Fruit fly (Drosophila melanogaster): ENCODE results near the gene pyx.
A peak's percentile ranks its signal among the peaks of the same experiment; 100 is the strongest.

Gene pyx

DNA sequence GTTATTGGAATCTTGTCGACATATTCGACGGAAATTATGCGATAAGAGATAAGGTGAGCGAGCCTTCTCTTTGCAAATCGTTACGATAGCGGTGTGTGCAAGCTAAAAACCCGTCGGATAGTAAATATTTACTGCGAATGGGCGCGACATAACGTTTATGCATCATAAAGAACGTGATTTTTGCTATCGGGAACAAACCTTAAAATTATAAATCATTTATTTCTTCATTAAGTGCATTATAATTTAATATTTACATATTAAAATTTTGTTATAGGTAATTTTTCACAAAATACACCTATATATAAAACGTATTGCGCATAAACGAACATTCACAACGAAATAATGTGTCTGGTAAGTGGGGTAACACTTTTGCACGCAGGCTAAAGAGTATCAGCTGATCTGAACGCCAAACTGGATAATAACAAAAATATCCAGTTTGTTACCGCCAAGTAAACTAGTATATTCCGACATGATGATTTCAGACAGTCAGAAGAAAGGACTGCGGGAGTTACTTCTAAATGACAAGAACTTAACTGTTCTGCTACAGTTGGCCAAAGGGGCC, 17.1 kb downstream of the pyx start, which contains the start of the genes Gk1 and CG13876:
TSS of gene Gk1 (minus strand) at position 122 of the 562 bp plus-strand sequence.
TSS of gene CG13876 (plus strand) at position 412 of the 562 bp plus-strand sequence.
- TF ChIP-seq CG6808 (GFP tag; optimal IDR thresholded peaks at IDR 0.05) (no peak), esn (GFP tag; optimal IDR thresholded peaks at IDR 0.05) (peak; percentile 93), CG32006 (GFP tag; optimal IDR thresholded peaks at IDR 0.05) (peak; percentile 96), acj6 (GFP tag; optimal IDR thresholded peaks at IDR 0.05) (peak; percentile 96), fkh (GFP tag; optimal IDR thresholded peaks at IDR 0.05) (peak; percentile 99), CG34406 (GFP tag; optimal IDR thresholded peaks at IDR 0.05) (peak; percentile 97), lz (GFP tag; optimal IDR thresholded peaks at IDR 0.05) (peak; percentile 84), salr (GFP tag; optimal IDR thresholded peaks at IDR 0.05) (peak in 1 of 2 experiments; percentile 89), CG10669 (GFP tag; optimal IDR thresholded peaks at IDR 0.05) (peak; percentile 94), OdsH (GFP tag; optimal IDR thresholded peaks at IDR 0.05) (no peak), CG8319 (GFP tag; optimal IDR thresholded peaks at IDR 0.05) (no peak), fd85E (GFP tag; optimal IDR thresholded peaks at IDR 0.05) (peak; percentile 42), CG11762 (GFP tag; optimal IDR thresholded peaks at IDR 0.05; ENCODE audit: insufficient read depth) (peak; percentile 91), CG6163 (GFP tag; IDR thresholded peaks at IDR 0.05) (peak; percentile 97), svp (GFP tag) (peak; percentile 96), CG10631 (GFP tag; optimal IDR thresholded peaks at IDR 0.05) (peak; percentile 96), achi (GFP tag; optimal IDR thresholded peaks at IDR 0.05) (peak; percentile 95), Eip93F (GFP tag; optimal IDR thresholded peaks at IDR 0.05) (peak; percentile 91), Blimp-1 (GFP tag; optimal IDR thresholded peaks at IDR 0.05) (peak; percentile 84), ss (GFP tag; optimal IDR thresholded peaks at IDR 0.05) (peak; percentile 95 to 97), CG8119 (GFP tag; IDR thresholded peaks at IDR 0.05) (peak; percentile 97), dac (GFP tag; optimal IDR thresholded peaks at IDR 0.05) (peak; percentile 90), fd59A (GFP tag; optimal IDR thresholded peaks at IDR 0.05) (peak; percentile 85), CG11294 (GFP tag; IDR thresholded peaks at IDR 0.05) (peak; percentile 89), Sox15 (GFP tag; optimal IDR thresholded peaks at IDR 0.05) (peak; percentile 83), CG7368 (GFP tag; optimal IDR thresholded peaks at IDR 0.05) (no peak), Hr39 (GFP tag; optimal IDR thresholded peaks at IDR 0.05) (no peak), Eip78C (GFP tag) (peak; percentile 98), Lpt (GFP tag; optimal IDR thresholded peaks at IDR 0.05) (peak; percentile 94), pdm3 (GFP tag; optimal IDR thresholded peaks at IDR 0.05) (no peak), CG15336 (GFP tag; IDR thresholded peaks at IDR 0.05) (peak; percentile 98), CG16779 (tag; optimal IDR thresholded peaks at IDR 0.05) (peak; percentile 95), CG3032 (tag; optimal IDR thresholded peaks at IDR 0.05) (peak; percentile 98), topi (GFP tag; optimal IDR thresholded peaks at IDR 0.05) (peak; percentile 91), Hr38 (GFP tag; optimal IDR thresholded peaks at IDR 0.05) (no peak), CG6854 (GFP tag; optimal IDR thresholded peaks at IDR 0.05) (peak; percentile 90), Smox (GFP tag; optimal IDR thresholded peaks at IDR 0.05) (no peak), CG6792 (GFP tag; optimal IDR thresholded peaks at IDR 0.05) (peak; percentile 92), CG9139 (GFP tag; optimal IDR thresholded peaks at IDR 0.05) (peak; percentile 96), eg (GFP tag; IDR thresholded peaks at IDR 0.05) (peak; percentile 98), cyc (GFP tag; optimal IDR thresholded peaks at IDR 0.05) (peak; percentile 80), CG11902 (GFP tag; optimal IDR thresholded peaks at IDR 0.05) (peak; percentile 73), vri (GFP tag; optimal IDR thresholded peaks at IDR 0.05) (peak; percentile 92), net (GFP tag; optimal IDR thresholded peaks at IDR 0.05) (peak; percentile 94), CG31627 (GFP tag; optimal IDR thresholded peaks at IDR 0.05) (peak; percentile 75), Ets96B (tag; optimal IDR thresholded peaks at IDR 0.05) (peak; percentile 98), Sox14 (GFP tag; optimal IDR thresholded peaks at IDR 0.05) (peak; percentile 90), CG8632 (GFP tag; optimal IDR thresholded peaks at IDR 0.05) (peak; percentile 96), CG3919 (GFP tag; optimal IDR thresholded peaks at IDR 0.05) (peak; percentile 94), Hr4 (GFP tag; optimal IDR thresholded peaks at IDR 0.05) (no peak), CG6276 (GFP tag; optimal IDR thresholded peaks at IDR 0.05) (peak; percentile 95), CG4318 (GFP tag; optimal IDR thresholded peaks at IDR 0.05) (no peak)
